Worm (Caenorhabditis elegans) whole organism, L4 larva: ENCODE measurements around the gene R160.14.

Source experiments
- F44E2.7 ChIP-seq: fragments of 200-800 bp; sonication (Bioruptor generic); IDR thresholded peaks from 2 replicates; pipeline ENCODE4 v2.1.2; 2022; ENCODE audit warnings: missing genetic modification characterization, missing compliant biosample characterization
- ceh-28 ChIP-seq: fragments of 150-350 bp; optimal IDR thresholded peaks from 2 replicates; lab custom pipeline; 2014; ENCODE audit warnings: missing biosample characterization, missing genetic modification reagents, missing genetic modification characterization
- dpl-1 ChIP-seq: fragments of 150-350 bp; optimal IDR thresholded peaks from 2 replicates; lab custom pipeline; 2014; ENCODE audit warnings: missing biosample characterization, missing genetic modification reagents, missing genetic modification characterization
- duxl-1 ChIP-seq: sonication (generic microtip); optimal IDR thresholded peaks from 2 replicates; lab custom pipeline; 2016; ENCODE audit warnings: mild to moderate bottlenecking, missing genetic modification characterization, moderate library complexity, missing compliant biosample characterization; ENCODE audit not compliant: poor library complexity
- fos-1 ChIP-seq: fragments of 150-350 bp; optimal IDR thresholded peaks from 2 replicates; lab custom pipeline; 2014; ENCODE audit warnings: missing biosample characterization, missing genetic modification characterization
- nhr-237 ChIP-seq: sonication (generic microtip); optimal IDR thresholded peaks from 2 replicates; lab custom pipeline; 2017; ENCODE audit warnings: missing biosample characterization, missing genetic modification characterization
- nhr-25 ChIP-seq: sonication (generic microtip); optimal IDR thresholded peaks from 2 replicates; lab custom pipeline; 2017; ENCODE audit warnings: missing genetic modification characterization, mild to moderate bottlenecking, missing compliant biosample characterization, antibody characterized with exemption, moderate library complexity, borderline replicate concordance; ENCODE audit not compliant: insufficient read depth
- set-16 ChIP-seq: fragments of 200-800 bp; sonication (Bioruptor generic); IDR thresholded peaks from 2 replicates; pipeline ENCODE4 v1.3.6; 2022; ENCODE audit warnings: missing genetic modification reagents, missing genetic modification characterization, missing compliant biosample characterization
- tag-97 ChIP-seq: fragments of 200-800 bp; sonication (Bioruptor generic); IDR thresholded peaks from 2 replicates; pipeline ENCODE4 v1.3.6; 2022; ENCODE audit warnings: missing genetic modification characterization, missing compliant biosample characterization
- ztf-11 ChIP-seq: fragments of 150-350 bp; optimal IDR thresholded peaks from 2 replicates; lab custom pipeline; 2014; ENCODE audit warnings: missing biosample characterization, missing genetic modification characterization

ce11 chrX:4386493-4386892, 14.6 kb upstream of the R160.14 start:
- TF ChIP-seq F44E2.7 (GFP tag; lab: Robert Waterston, UW) (no peak), nhr-25 (no peak), duxl-1 (tag; lab: Kevin White, UChicago) (no peak), fos-1 (tag; lab: Kevin White, UChicago) (no peak), ceh-28 (tag; lab: Kevin White, UChicago) (no peak), set-16 (GFP tag; lab: Robert Waterston, UW) (no peak), ztf-11 (no peak), dpl-1 (GFP tag; lab: Kevin White, UChicago) (no peak), nhr-237 (tag; lab: Kevin White, UChicago) (no peak), tag-97 (GFP tag; lab: Robert Waterston, UW) (no peak)
